Fruit fly (Drosophila melanogaster) whole organism, embryonic: ENCODE results near the gene CG13086.

ENCODE experiments used
- Aef1 ChIP-seq: fragments of 200-800 bp; sonication (Bioruptor generic); IDR thresholded peaks from 3 replicates; pipeline ENCODE4 v1.3.6; 2022; ENCODE audit warnings: missing biosample characterization, missing genetic modification characterization
- Atf-2 ChIP-seq: fragments of 200-800 bp; sonication (Bioruptor generic); optimal IDR thresholded peaks from 2 replicates; lab custom pipeline; 2016; ENCODE audit warnings: missing biosample characterization, missing genetic modification characterization
- Bdp1 ChIP-seq: fragments of 200-800 bp; sonication (Bioruptor generic); optimal IDR thresholded peaks from 3 replicates; lab custom pipeline; 2016; ENCODE audit warnings: missing biosample characterization, missing genetic modification characterization
- Bgb ChIP-seq: fragments of 200-800 bp; sonication (Bioruptor generic); IDR thresholded peaks from 2 replicates; pipeline ENCODE4 v1.3.6; 2022; ENCODE audit warnings: missing biosample characterization, missing genetic modification characterization; ENCODE audit not compliant: partially characterized antibody
- CG11504 ChIP-seq: fragments of 200-800 bp; sonication (Bioruptor generic); optimal IDR thresholded peaks from 3 replicates; lab custom pipeline; 2019; ENCODE audit warnings: missing biosample characterization, mild to moderate bottlenecking, missing genetic modification characterization, moderate library complexity
- CG12236 ChIP-seq: fragments of 200-800 bp; sonication (Bioruptor generic); optimal IDR thresholded peaks from 2 replicates; lab custom pipeline; 2016; ENCODE audit warnings: missing biosample characterization, missing genetic modification characterization
- CG1233 ChIP-seq: fragments of 200-800 bp; sonication (Bioruptor generic); optimal IDR thresholded peaks from 4 replicates; lab custom pipeline; 2018; ENCODE audit warnings: missing biosample characterization, mild to moderate bottlenecking, missing genetic modification characterization
- CG12769 ChIP-seq: fragments of 200-800 bp; sonication (Bioruptor generic); optimal IDR thresholded peaks from 2 replicates; lab custom pipeline; 2019; ENCODE audit warnings: missing biosample characterization, mild to moderate bottlenecking, missing genetic modification characterization, moderate library complexity
- CG14710 ChIP-seq: fragments of 200-800 bp; sonication (Bioruptor generic); optimal IDR thresholded peaks from 3 replicates; lab custom pipeline; 2019; ENCODE audit warnings: missing biosample characterization, mild to moderate bottlenecking, missing genetic modification characterization, moderate library complexity
- CG14965 ChIP-seq: fragments of 200-800 bp; sonication (Bioruptor generic); optimal IDR thresholded peaks from 2 replicates; lab custom pipeline; 2016; ENCODE audit warnings: missing biosample characterization, missing genetic modification characterization, borderline replicate concordance
- CG15514 ChIP-seq: fragments of 200-800 bp; sonication (Bioruptor generic); optimal IDR thresholded peaks from 3 replicates; lab custom pipeline; 2017; ENCODE audit warnings: missing biosample characterization, missing genetic modification characterization, mild to moderate bottlenecking, moderate library complexity, missing genetic modification reagents
- CG1647 ChIP-seq: fragments of 200-800 bp; sonication (Bioruptor generic); optimal IDR thresholded peaks from 3 replicates; lab custom pipeline; 2016; ENCODE audit warnings: missing biosample characterization, missing genetic modification characterization
- CG17328 ChIP-seq: fragments of 200-800 bp; sonication (Bioruptor generic); IDR thresholded peaks from 2 replicates; pipeline ENCODE4 v1.3.6; 2022; ENCODE audit warnings: missing biosample characterization, missing genetic modification characterization
- CG18011 ChIP-seq: fragments of 200-800 bp; sonication (Bioruptor generic); optimal IDR thresholded peaks from 2 replicates; lab custom pipeline; 2017; ENCODE audit warnings: missing biosample characterization, missing genetic modification characterization, mild to moderate bottlenecking, moderate library complexity, missing genotype
- CG2889 ChIP-seq: fragments of 200-800 bp; sonication (Bioruptor generic); IDR thresholded peaks from 3 replicates; pipeline ENCODE4 v1.3.6; 2022; ENCODE audit warnings: missing biosample characterization, missing genetic modification characterization
- CG32767 ChIP-seq: fragments of 200-800 bp; sonication (Bioruptor generic); IDR thresholded peaks from 2 replicates; pipeline ENCODE4 v1.3.6; 2022; ENCODE audit warnings: missing biosample characterization, missing genetic modification characterization
- CG3847 ChIP-seq: fragments of 200-800 bp; sonication (Bioruptor generic); IDR thresholded peaks from 2 replicates; pipeline ENCODE4 v1.3.6; 2022; ENCODE audit warnings: missing biosample characterization, missing genetic modification characterization
- CG7357 ChIP-seq: fragments of 200-800 bp; sonication (Bioruptor generic); IDR thresholded peaks from 3 replicates; pipeline ENCODE4 v1.3.6; 2022; ENCODE audit warnings: missing biosample characterization, missing genetic modification characterization
- CG8478 ChIP-seq: fragments of >200 bp; optimal IDR thresholded peaks from 2 replicates; lab custom pipeline; 2018
- Dll ChIP-seq: fragments of 200-800 bp; sonication (Bioruptor generic); IDR thresholded peaks from 4 replicates; pipeline ENCODE4 v1.3.6; 2022; ENCODE audit warnings: missing biosample characterization, missing genetic modification characterization; ENCODE audit not compliant: partially characterized antibody
- Elba2 ChIP-seq: fragments of 200-800 bp; sonication (Bioruptor generic); optimal IDR thresholded peaks from 3 replicates; lab custom pipeline; 2016; ENCODE audit warnings: missing biosample characterization, missing genetic modification characterization
- Ets65A ChIP-seq: fragments of 200-800 bp; sonication (Bioruptor generic); peaks from one replicate; lab custom pipeline; 2016; ENCODE audit warnings: missing biosample characterization, missing genetic modification characterization
- HLH54F ChIP-seq: fragments of 200-800 bp; sonication (Bioruptor generic); optimal IDR thresholded peaks from 3 replicates; lab custom pipeline; 2016; ENCODE audit warnings: missing biosample characterization, missing genetic modification characterization
- Hr78 ChIP-seq, 2 experiments: fragments of 200-800 bp in 1 of 2; fragments of >200 bp in 1 of 2; sonication (Bioruptor generic) in 1 of 2; optimal IDR thresholded peaks; 2 replicates each; lab custom pipeline; 2017 to 2019; ENCODE audit warnings: missing biosample characterization in 2 of 2, missing genetic modification characterization in 2 of 2, mild to moderate bottlenecking in 1 of 2, moderate library complexity in 1 of 2
- Poxn ChIP-seq: fragments of 200-800 bp; sonication (Bioruptor generic); IDR thresholded peaks from 2 replicates; pipeline ENCODE4 v1.3.6; 2022; ENCODE audit warnings: missing biosample characterization, missing genetic modification characterization
- Rfx ChIP-seq: fragments of 200-800 bp; sonication (Bioruptor generic); IDR thresholded peaks from 2 replicates; pipeline ENCODE4 v1.3.6; 2022; ENCODE audit warnings: missing biosample characterization, missing genetic modification characterization
- ara ChIP-seq: fragments of 200-800 bp; sonication (Bioruptor generic); IDR thresholded peaks from 2 replicates; pipeline ENCODE4 v1.3.6; 2022; ENCODE audit warnings: missing biosample characterization, missing genetic modification characterization
- ase ChIP-seq: fragments of 200-800 bp; sonication (Bioruptor generic); IDR thresholded peaks from 3 replicates; pipeline ENCODE4 v1.3.6; 2022; ENCODE audit warnings: missing biosample characterization, missing genetic modification characterization
- br ChIP-seq: fragments of >200 bp; optimal IDR thresholded peaks from 2 replicates; lab custom pipeline; 2017
- chinmo ChIP-seq: fragments of 200-800 bp; sonication (Bioruptor generic); IDR thresholded peaks from 4 replicates; pipeline ENCODE4 v1.3.6; 2022; ENCODE audit warnings: missing biosample characterization, missing genetic modification characterization; ENCODE audit not compliant: partially characterized antibody
- ci ChIP-seq: fragments of 200-800 bp; sonication (Bioruptor generic); IDR thresholded peaks from 3 replicates; pipeline ENCODE4 v1.3.6; 2022; ENCODE audit warnings: missing biosample characterization, missing genetic modification characterization
- dan ChIP-seq: fragments of 200-800 bp; sonication (Bioruptor generic); IDR thresholded peaks from 2 replicates; pipeline ENCODE4 v1.3.6; 2022; ENCODE audit warnings: missing biosample characterization, missing genetic modification characterization
- danr ChIP-seq: fragments of 200-800 bp; sonication (Bioruptor generic); IDR thresholded peaks from 2 replicates; pipeline ENCODE4 v1.3.6; 2022; ENCODE audit warnings: missing biosample characterization, missing genetic modification characterization
- dm ChIP-seq: fragments of 200-800 bp; sonication (Bioruptor generic); optimal IDR thresholded peaks from 3 replicates; lab custom pipeline; 2016; ENCODE audit warnings: missing biosample characterization, missing genetic modification characterization
- ftz-f1 ChIP-seq: fragments of 200-800 bp; sonication (Bioruptor generic); optimal IDR thresholded peaks from 2 replicates; lab custom pipeline; 2016; ENCODE audit warnings: missing biosample characterization, missing genetic modification characterization
- hb ChIP-seq: fragments of 200-800 bp; sonication (Bioruptor generic); IDR thresholded peaks from 3 replicates; pipeline ENCODE4 v1.3.6; 2022; ENCODE audit warnings: missing biosample characterization, missing genetic modification characterization; ENCODE audit not compliant: partially characterized antibody
- her ChIP-seq: fragments of 200-800 bp; sonication (Bioruptor generic); optimal IDR thresholded peaks from 2 replicates; lab custom pipeline; 2016; ENCODE audit warnings: missing biosample characterization, missing genetic modification characterization
- hth ChIP-seq: fragments of >200 bp; optimal IDR thresholded peaks from 2 replicates; lab custom pipeline; 2017; ENCODE audit warnings: inconsistent platforms
- knrl ChIP-seq: fragments of 200-800 bp; sonication (Bioruptor generic); IDR thresholded peaks from 3 replicates; pipeline ENCODE4 v1.3.6; 2022; ENCODE audit warnings: missing biosample characterization, missing genetic modification characterization; ENCODE audit not compliant: partially characterized antibody
- pho ChIP-seq: fragments of 200-800 bp; sonication (Bioruptor generic); optimal IDR thresholded peaks from 2 replicates; lab custom pipeline; 2016; ENCODE audit warnings: missing biosample characterization, missing genetic modification characterization
- schlank ChIP-seq: fragments of 200-800 bp; sonication (Bioruptor generic); optimal IDR thresholded peaks from 2 replicates; lab custom pipeline; 2018; ENCODE audit warnings: missing biosample characterization, mild to moderate bottlenecking, missing genetic modification characterization
- sens-2 ChIP-seq: fragments of 200-800 bp; sonication (Bioruptor generic); IDR thresholded peaks from 2 replicates; pipeline ENCODE4 v1.3.6; 2022; ENCODE audit warnings: missing biosample characterization, missing genetic modification characterization
- sr ChIP-seq: fragments of 200-800 bp; sonication (Bioruptor generic); IDR thresholded peaks from 3 replicates; pipeline ENCODE4 v1.3.6; 2022; ENCODE audit warnings: missing biosample characterization, missing genetic modification characterization
- sug ChIP-seq: fragments of 200-800 bp; optimal IDR thresholded peaks from 2 replicates; lab custom pipeline; 2019; ENCODE audit warnings: missing biosample characterization, mild to moderate bottlenecking, missing genetic modification characterization, moderate library complexity
- tin ChIP-seq: fragments of 200-800 bp; sonication (Bioruptor generic); optimal IDR thresholded peaks from 3 replicates; lab custom pipeline; 2016; ENCODE audit warnings: missing biosample characterization, missing genetic modification characterization
- z ChIP-seq: fragments of 200-800 bp; sonication (Bioruptor generic); IDR thresholded peaks from 3 replicates; pipeline ENCODE4 v1.3.6; 2022; ENCODE audit warnings: missing biosample characterization, missing genetic modification characterization

The CG13086 gene

DNA sequence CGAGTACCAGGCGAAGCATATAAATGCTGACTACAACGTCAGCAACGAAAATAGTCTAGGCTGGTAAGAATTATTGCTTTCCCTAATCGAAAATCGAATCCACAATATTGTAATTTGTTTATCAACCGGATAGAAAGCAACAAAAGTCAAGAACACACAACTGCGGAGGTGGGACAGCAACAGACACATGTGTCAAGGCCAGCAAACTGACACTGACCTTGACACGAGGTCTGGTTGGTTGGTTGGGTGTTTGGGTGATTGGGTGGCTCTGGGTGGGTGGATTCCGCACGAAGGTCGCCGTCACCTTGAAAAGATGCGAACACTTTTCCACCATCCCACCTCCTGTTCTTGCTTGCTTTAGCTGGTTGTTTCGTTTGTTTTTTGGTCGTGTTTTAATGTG lies 38.5 kb downstream of the CG13086 start:
- TF ChIP-seq danr (no peak), sens-2 (GFP tag; lab: Robert Waterston, UW) (no peak), pho (no peak), ftz-f1 (GFP tag; lab: Kevin White, UChicago) (peak; percentile 78), CG12769 (tag; lab: Kevin White, UChicago) (peak; percentile 7), sug (tag; lab: Kevin White, UChicago) (no peak), her (GFP tag; lab: Kevin White, UChicago) (no peak), CG14965 (GFP tag; lab: Kevin White, UChicago) (no peak), CG14710 (no peak), CG15514 (no peak), dm (GFP tag; lab: Kevin White, UChicago) (no peak), Hr78 (GFP tag; optimal IDR thresholded peaks at IDR 0.05; lab: Kevin White, UChicago) (peak in 1 of 2 experiments; percentile 54), chinmo (GFP tag; lab: Robert Waterston, UW) (0 out of 4 replicates have a peak, but pooled peaks have one; percentile 29), ara (GFP tag; lab: Robert Waterston, UW) (no peak), Atf-2 (no peak), CG3847 (no peak), CG17328 (GFP tag; lab: Robert Waterston, UW) (no peak), Bdp1 (GFP tag; lab: Kevin White, UChicago) (no peak), HLH54F (GFP tag; lab: Kevin White, UChicago) (no peak), CG32767 (GFP tag; lab: Robert Waterston, UW) (no peak), ci (GFP tag; lab: Robert Waterston, UW) (0 out of 3 replicates have a peak, but pooled peaks have one; percentile 13), hth (lab: Kevin White, UChicago) (no peak), Rfx (GFP tag; lab: Robert Waterston, UW) (0 out of 2 replicates have a peak, but pooled peaks have one; percentile 5), schlank (no peak), CG8478 (lab: Kevin White, UChicago) (no peak), CG1233 (GFP tag; lab: Kevin White, UChicago) (no peak), Dll (GFP tag; lab: Robert Waterston, UW) (no peak), ase (GFP tag; lab: Robert Waterston, UW) (no peak), knrl (GFP tag; lab: Robert Waterston, UW) (no peak), z (GFP tag; lab: Robert Waterston, UW) (no peak), sr (GFP tag; lab: Robert Waterston, UW) (peak; percentile 55; the same call in 1 of the 3 replicates), Bgb (no peak), tin (GFP tag; lab: Kevin White, UChicago) (no peak), CG12236 (GFP tag; lab: Kevin White, UChicago) (no peak)

- TF ChIP-seq CG11504 (tag; lab: Kevin White, UChicago) (peak; percentile 52), sug (tag; lab: Kevin White, UChicago) (no peak), Aef1 (no peak), br (lab: Kevin White, UChicago) (no peak), Ets65A (GFP tag; lab: Kevin White, UChicago) (peak; percentile 23), Elba2 (GFP tag; lab: Kevin White, UChicago) (no peak), sr (GFP tag; lab: Robert Waterston, UW) (peak; percentile 74; the same call in 2 of the 3 replicates), CG18011 (GFP tag; lab: Kevin White, UChicago) (no peak), Poxn (GFP tag; lab: Robert Waterston, UW) (no peak), CG2889 (GFP tag; lab: Robert Waterston, UW) (no peak), dan (GFP tag; lab: Robert Waterston, UW) (no peak), CG7357 (GFP tag; lab: Robert Waterston, UW) (no peak), CG12769 (tag; lab: Kevin White, UChicago) (peak; percentile 12), hb (GFP tag; lab: Robert Waterston, UW) (0 out of 3 replicates have a peak, but pooled peaks have one; percentile 32), CG1647 (GFP tag; lab: Kevin White, UChicago) (no peak)
- TF ChIP-seq, all 482 proteins: peak for 5
Observed at dm6 chr2L:19403398-19403797, 39.2 kb downstream of the CG13086 start.
